Fruit fly (Drosophila melanogaster) whole organism, embryonic: ENCODE data around the gene NT1.

Source experiments
- BEAF-32 ChIP-seq: fragments of 200-800 bp; sonication (Bioruptor generic); optimal IDR thresholded peaks from 3 replicates; lab custom pipeline; 2017; ENCODE audit warnings: missing biosample characterization, missing genetic modification characterization, mild to moderate bottlenecking, moderate library complexity, missing genetic modification reagents
- Blimp-1 ChIP-seq: fragments of 200-800 bp; sonication (Bioruptor generic); optimal IDR thresholded peaks from 3 replicates; lab custom pipeline; 2018; ENCODE audit warnings: missing biosample characterization, missing genetic modification characterization, mild to moderate bottlenecking, moderate library complexity, missing genetic modification reagents
- BtbVII ChIP-seq: fragments of 200-800 bp; sonication (Bioruptor generic); optimal IDR thresholded peaks from 3 replicates; lab custom pipeline; 2017; ENCODE audit warnings: missing biosample characterization, mild to moderate bottlenecking, missing genetic modification characterization
- CG11085 ChIP-seq: fragments of 200-800 bp; sonication (Bioruptor generic); IDR thresholded peaks from 2 replicates; pipeline ENCODE4 v1.3.6; 2022; ENCODE audit warnings: missing biosample characterization, missing genetic modification characterization
- CG11504 ChIP-seq: fragments of 200-800 bp; sonication (Bioruptor generic); optimal IDR thresholded peaks from 3 replicates; lab custom pipeline; 2019; ENCODE audit warnings: missing biosample characterization, mild to moderate bottlenecking, missing genetic modification characterization, moderate library complexity
- CG12769 ChIP-seq: fragments of 200-800 bp; sonication (Bioruptor generic); optimal IDR thresholded peaks from 2 replicates; lab custom pipeline; 2019; ENCODE audit warnings: missing biosample characterization, mild to moderate bottlenecking, missing genetic modification characterization, moderate library complexity
- CG13424 ChIP-seq: fragments of 200-800 bp; sonication (Bioruptor generic); optimal IDR thresholded peaks from 2 replicates; lab custom pipeline; 2019; ENCODE audit warnings: missing biosample characterization, mild to moderate bottlenecking, missing genetic modification characterization, moderate library complexity
- CG14050 ChIP-seq: fragments of 200-800 bp; sonication (Bioruptor generic); IDR thresholded peaks from 3 replicates; pipeline ENCODE4 v1.3.6; 2022; ENCODE audit warnings: missing biosample characterization, missing genetic modification characterization
- CG16779 ChIP-seq: fragments of 200-800 bp; sonication (Bioruptor generic); IDR thresholded peaks from 2 replicates; pipeline ENCODE4 v1.3.6; 2022; ENCODE audit warnings: missing biosample characterization, missing genetic modification characterization
- CG3995 ChIP-seq: fragments of 200-800 bp; sonication (Bioruptor generic); optimal IDR thresholded peaks from 3 replicates; lab custom pipeline; 2016; ENCODE audit warnings: missing biosample characterization, missing genetic modification characterization
- CG4617 ChIP-seq: fragments of 200-800 bp; sonication (Bioruptor generic); optimal IDR thresholded peaks from 3 replicates; lab custom pipeline; 2016; ENCODE audit warnings: missing biosample characterization, missing genetic modification characterization, borderline replicate concordance
- CG8281 ChIP-seq: fragments of 200-800 bp; sonication (Bioruptor generic); optimal IDR thresholded peaks from 2 replicates; lab custom pipeline; 2018; ENCODE audit warnings: missing biosample characterization, mild to moderate bottlenecking, missing genetic modification characterization, moderate library complexity
- CG8290 ChIP-seq, 3 experiments: fragments of 200-800 bp; sonication (Bioruptor generic); optimal IDR thresholded peaks; 2 replicates each; lab custom pipeline; 2016 to 2019; ENCODE audit warnings: missing biosample characterization in 3 of 3, missing genetic modification characterization in 3 of 3, mild to moderate bottlenecking in 2 of 3, moderate library complexity in 1 of 3
- CG8478 ChIP-seq: fragments of >200 bp; optimal IDR thresholded peaks from 2 replicates; lab custom pipeline; 2018
- Deaf1 ChIP-seq: fragments of 200-800 bp; optimal IDR thresholded peaks from 3 replicates; lab custom pipeline; 2019; ENCODE audit warnings: missing biosample characterization, mild to moderate bottlenecking, missing genetic modification characterization, moderate library complexity
- Dfd ChIP-seq, 2 experiments: fragments of >200 bp; optimal IDR thresholded peaks; 2 replicates each; lab custom pipeline; 2017; ENCODE audit warnings: missing biosample characterization in 2 of 2, missing genetic modification characterization in 2 of 2
- GATAe ChIP-seq: fragments of 200-800 bp; sonication (Bioruptor generic); conservative IDR thresholded peaks from 2 replicates; pipeline ENCODE4 v1.3.6; 2022; ENCODE audit warnings: missing biosample characterization, missing genetic modification characterization
- Hr78 ChIP-seq, 2 experiments: fragments of 200-800 bp in 1 of 2; fragments of >200 bp in 1 of 2; sonication (Bioruptor generic) in 1 of 2; optimal IDR thresholded peaks; 2 replicates each; lab custom pipeline; 2017 to 2019; ENCODE audit warnings: missing biosample characterization in 2 of 2, missing genetic modification characterization in 2 of 2, mild to moderate bottlenecking in 1 of 2, moderate library complexity in 1 of 2
- Med ChIP-seq: fragments of 200-800 bp; sonication (Bioruptor generic); peaks from one replicate; lab custom pipeline; 2016; ENCODE audit warnings: missing biosample characterization, missing genetic modification characterization, mild to moderate bottlenecking, inconsistent platforms, moderate library complexity
- PHDP ChIP-seq: fragments of 200-800 bp; sonication (Bioruptor generic); optimal IDR thresholded peaks from 3 replicates; lab custom pipeline; 2018; ENCODE audit warnings: missing biosample characterization, mild to moderate bottlenecking, missing genetic modification characterization, moderate library complexity
- Poxn ChIP-seq: fragments of 200-800 bp; sonication (Bioruptor generic); IDR thresholded peaks from 2 replicates; pipeline ENCODE4 v1.3.6; 2022; ENCODE audit warnings: missing biosample characterization, missing genetic modification characterization
- bab2 ChIP-seq: fragments of 200-800 bp; sonication (Bioruptor generic); optimal IDR thresholded peaks from 2 replicates; lab custom pipeline; 2016; ENCODE audit warnings: missing biosample characterization, missing genetic modification characterization
- cad ChIP-seq: fragments of >200 bp; optimal IDR thresholded peaks from 2 replicates; lab custom pipeline; 2017; ENCODE audit warnings: missing biosample characterization, missing genetic modification characterization
- en ChIP-seq: fragments of 200-800 bp; sonication (Bioruptor generic); optimal IDR thresholded peaks from 2 replicates; lab custom pipeline; 2016; ENCODE audit warnings: missing biosample characterization, missing genetic modification characterization
- exex ChIP-seq: fragments of 200-800 bp; sonication (Bioruptor generic); optimal IDR thresholded peaks from 4 replicates; lab custom pipeline; 2018; ENCODE audit warnings: missing biosample characterization, mild to moderate bottlenecking, missing genetic modification characterization, moderate library complexity
- grn ChIP-seq: fragments of 200-800 bp; sonication (Bioruptor generic); optimal IDR thresholded peaks from 3 replicates; lab custom pipeline; 2017; ENCODE audit warnings: missing biosample characterization, missing genetic modification characterization
- hb ChIP-seq: fragments of 200-800 bp; sonication (Bioruptor generic); IDR thresholded peaks from 3 replicates; pipeline ENCODE4 v1.3.6; 2022; ENCODE audit warnings: missing biosample characterization, missing genetic modification characterization; ENCODE audit not compliant: partially characterized antibody
- jing ChIP-seq: fragments of 200-800 bp; sonication (Bioruptor generic); optimal IDR thresholded peaks from 2 replicates; lab custom pipeline; 2018; ENCODE audit warnings: missing biosample characterization, mild to moderate bottlenecking, missing genetic modification characterization
- kah ChIP-seq: fragments of 200-800 bp; sonication (Bioruptor generic); optimal IDR thresholded peaks from 2 replicates; lab custom pipeline; 2018; ENCODE audit warnings: missing biosample characterization, mild to moderate bottlenecking, missing genetic modification characterization
- klu ChIP-seq: fragments of 200-800 bp; sonication (Bioruptor generic); IDR thresholded peaks from 2 replicates; pipeline ENCODE4 v1.3.6; 2022; ENCODE audit warnings: missing biosample characterization, missing genetic modification characterization
- lab ChIP-seq: fragments of 200-800 bp; sonication (Bioruptor generic); optimal IDR thresholded peaks from 3 replicates; lab custom pipeline; 2017; ENCODE audit warnings: missing biosample characterization, missing genetic modification characterization, mild to moderate bottlenecking, moderate library complexity, missing genetic modification reagents
- lbe ChIP-seq: fragments of 200-800 bp; sonication (Bioruptor generic); optimal IDR thresholded peaks from 2 replicates; lab custom pipeline; 2016; ENCODE audit warnings: missing biosample characterization, mild to moderate bottlenecking, missing genetic modification characterization
- sd ChIP-seq: fragments of 200-800 bp; sonication (Bioruptor generic); optimal IDR thresholded peaks from 3 replicates; lab custom pipeline; 2018; ENCODE audit warnings: missing biosample characterization, mild to moderate bottlenecking, missing genetic modification characterization, moderate library complexity
- sens ChIP-seq: fragments of 200-800 bp; sonication (Bioruptor generic); peaks from one replicate; lab custom pipeline; 2016; ENCODE audit warnings: missing biosample characterization, missing genetic modification characterization
- sqz ChIP-seq: fragments of 200-800 bp; sonication (Bioruptor generic); optimal IDR thresholded peaks from 3 replicates; lab custom pipeline; 2018; ENCODE audit warnings: missing biosample characterization, mild to moderate bottlenecking, missing genetic modification characterization
- sug ChIP-seq: fragments of 200-800 bp; optimal IDR thresholded peaks from 2 replicates; lab custom pipeline; 2019; ENCODE audit warnings: missing biosample characterization, mild to moderate bottlenecking, missing genetic modification characterization, moderate library complexity

NT1 gene

dm6 chr3L:4550153-4550802 lies 42.0 kb upstream of the NT1 start (continued):
- peak; percentile 9 for TF ChIP-seq Blimp-1 (GFP tag; lab: Kevin White, UChicago)
- peak; percentile 42 for TF ChIP-seq sqz (GFP tag; lab: Kevin White, UChicago)
- peak; percentile 19 for TF ChIP-seq PHDP
- peak; percentile 75 for TF ChIP-seq BtbVII (GFP tag; lab: Kevin White, UChicago)
- peak; percentile 90 for TF ChIP-seq CG8281 (tag; lab: Kevin White, UChicago)
- no peak for TF ChIP-seq CG8290 (GFP tag; optimal IDR thresholded peaks at IDR 0.05; lab: Kevin White, UChicago)
- TF ChIP-seq CG8290 (tag; optimal IDR thresholded peaks at IDR 0.05; lab: Kevin White, UChicago): peak in 1 of 2 experiments; percentile 9
- peak; percentile 8 for TF ChIP-seq lab (GFP tag; lab: Kevin White, UChicago)

- peak; percentile 77 for TF ChIP-seq CG12769 (tag; lab: Kevin White, UChicago)
- TF ChIP-seq Poxn (GFP tag; lab: Robert Waterston, UW): no peak
- no peak for TF ChIP-seq sd
- TF ChIP-seq Med: peak; percentile 44
- no peak for TF ChIP-seq CG16779 (GFP tag; lab: Robert Waterston, UW)
- peak; percentile 7 for TF ChIP-seq sug
- TF ChIP-seq CG4617 (GFP tag; lab: Kevin White, UChicago): no peak
- TF ChIP-seq Dfd (GFP tag; optimal IDR thresholded peaks at IDR 0.05; lab: Kevin White, UChicago): no peak
- TF ChIP-seq CG3995: no peak
- TF ChIP-seq GATAe: peak; percentile 52
- no peak for TF ChIP-seq en (GFP tag; lab: Kevin White, UChicago)
- no peak for TF ChIP-seq Deaf1 (tag; lab: Kevin White, UChicago)
- TF ChIP-seq BEAF-32 (GFP tag; lab: Kevin White, UChicago): no peak
- TF ChIP-seq sens (GFP tag; lab: Kevin White, UChicago): peak; percentile 7
- no peak for TF ChIP-seq CG14050 (GFP tag; lab: Robert Waterston, UW)
- TF ChIP-seq CG11085 (GFP tag; lab: Robert Waterston, UW): no peak
Measured at dm6 chr3L:4549341-4549740, 41.1 kb upstream of the NT1 start.

dm6 chr3L:4548380-4548779 lies 40.1 kb upstream of the NT1 start:
- TF ChIP-seq Hr78 (GFP tag; optimal IDR thresholded peaks at IDR 0.05; lab: Kevin White, UChicago): peak in 1 of 2 experiments; percentile 76
- TF ChIP-seq grn (GFP tag; lab: Kevin White, UChicago): peak; percentile 1
- TF ChIP-seq lbe (GFP tag; lab: Kevin White, UChicago): no peak
- peak; percentile 36 for TF ChIP-seq exex (tag; lab: Kevin White, UChicago)
- TF ChIP-seq hb (GFP tag; lab: Robert Waterston, UW): no peak
- no peak for TF ChIP-seq CG13424
- TF ChIP-seq kah (GFP tag; lab: Kevin White, UChicago): no peak
- no peak for TF ChIP-seq CG11504
- TF ChIP-seq klu (GFP tag; lab: Robert Waterston, UW): no peak
- TF ChIP-seq CG8478 (lab: Kevin White, UChicago): no peak
- TF ChIP-seq jing: no peak
- no peak for TF ChIP-seq bab2 (GFP tag; lab: Kevin White, UChicago)
- no peak for TF ChIP-seq cad (GFP tag; lab: Kevin White, UChicago)
